Worm (Caenorhabditis elegans) whole organism, L3 larva: ENCODE measurements around the gene F45E4.6.

Experiments
- ceh-28 ChIP-seq: fragments of 150-350 bp; optimal IDR thresholded peaks from 2 replicates; lab custom pipeline; 2014; ENCODE audit warnings: missing biosample characterization, missing genetic modification reagents, missing genetic modification characterization
- daf-12 ChIP-seq: fragments of 150-350 bp; optimal IDR thresholded peaks from 2 replicates; lab custom pipeline; 2014; ENCODE audit warnings: missing biosample characterization, missing genetic modification reagents, missing genetic modification characterization
- nfya-1 ChIP-seq: sonication (generic microtip); optimal IDR thresholded peaks from 2 replicates; lab custom pipeline; 2017; ENCODE audit warnings: missing genetic modification characterization, mild to moderate bottlenecking, missing compliant biosample characterization, antibody characterized with exemption, moderate library complexity; ENCODE audit not compliant: insufficient read depth
- ztf-11 ChIP-seq: fragments of 150-350 bp; optimal IDR thresholded peaks from 2 replicates; lab custom pipeline; 2014; ENCODE audit warnings: missing biosample characterization, missing genetic modification characterization

ce11 chrIV:7661569-7661968 lies 29.2 kb upstream of the F45E4.6 start:
- TF ChIP-seq nfya-1 (tag; lab: Kevin White, UChicago) (no peak), ztf-11 (tag; lab: Kevin White, UChicago) (no peak), daf-12 (tag; lab: Kevin White, UChicago) (no peak), ceh-28 (no peak)
